Worm (Caenorhabditis elegans) whole organism, L4/young adult: ENCODE data around the gene ops-1.
"Not testable (repeated sequence)": the region's sequence is repeated elsewhere in the genome, so short reads cannot be mapped to it uniquely, and the experiment has no call there.

Experiments used
- W03F9.2 ChIP-seq: fragments of 150-350 bp; optimal IDR thresholded peaks from 2 replicates; lab custom pipeline; 2014; ENCODE audit warnings: missing biosample characterization, missing genetic modification characterization
- dao-5 ChIP-seq: sonication (generic microtip); optimal IDR thresholded peaks from 2 replicates; lab custom pipeline; 2016; ENCODE audit warnings: missing genotype, missing genetic modification characterization, moderate library complexity, missing compliant biosample characterization
- him-1 ChIP-seq: sonication (generic microtip); optimal IDR thresholded peaks from 2 replicates; lab custom pipeline; 2016; ENCODE audit warnings: missing genotype, missing genetic modification reagents, missing genetic modification characterization, missing compliant biosample characterization

Gene ops-1

ce11 chrIV:6284277-6284676 lies at the start of gene ops-1:
Gene ops-1, minus strand, starts transcription at chrIV:6284377.
- TF ChIP-seq W03F9.2 (tag; lab: Kevin White, UChicago) (no peak), dao-5 (tag; lab: Kevin White, UChicago) (no peak), him-1 (tag; lab: Kevin White, UChicago) (no peak)

DNA sequence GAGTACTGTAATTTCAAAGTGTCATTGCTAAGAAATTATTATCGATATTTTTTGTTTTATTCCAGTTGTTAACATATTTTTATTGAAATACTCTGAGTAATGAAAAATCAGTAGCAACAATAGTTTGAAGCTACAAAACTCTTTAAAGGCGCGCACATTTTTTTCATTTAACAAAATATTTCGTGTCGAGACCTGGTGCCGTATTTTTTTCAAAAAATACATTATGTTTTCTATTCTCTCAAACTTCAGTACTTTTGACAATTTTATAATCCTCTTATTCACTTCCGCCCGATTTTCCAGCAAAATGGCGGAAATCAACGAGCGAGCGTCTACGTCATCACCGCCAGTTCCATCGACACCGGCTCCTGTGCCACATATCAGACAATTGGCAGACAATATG lies 49.7 kb upstream of the ops-1 start, which contains the start of gene blos-2:
blos-2 (plus strand) TSS at position 301 of the 400 bp plus-strand sequence.
- no peak for TF ChIP-seq dao-5 (tag; lab: Kevin White, UChicago)
- TF ChIP-seq W03F9.2 (tag; lab: Kevin White, UChicago), result no peak
- no peak for TF ChIP-seq him-1 (tag; lab: Kevin White, UChicago)

DNA sequence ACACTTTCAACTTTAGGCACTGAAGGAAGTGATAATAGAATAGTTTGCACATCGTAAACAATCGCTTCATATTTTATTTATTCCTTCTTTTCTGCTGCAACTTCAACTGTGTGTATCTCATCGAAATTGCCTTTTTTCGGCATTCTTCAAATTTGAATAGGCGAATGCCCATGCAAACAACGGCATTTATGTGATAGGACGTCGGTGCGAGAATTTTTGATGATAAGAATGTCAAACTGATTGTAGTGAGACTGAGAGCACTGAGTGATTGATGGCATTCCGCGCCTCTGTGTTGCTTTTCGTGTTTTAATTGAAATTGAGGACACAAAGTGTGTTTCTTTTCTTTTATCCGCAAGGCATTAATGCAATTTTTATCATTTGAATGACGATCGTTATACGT lies 46.6 kb upstream of the ops-1 start:
- TF ChIP-seq W03F9.2 (tag; lab: Kevin White, UChicago) (peak; percentile 21), him-1 (tag; lab: Kevin White, UChicago) (no peak), dao-5 (tag; lab: Kevin White, UChicago) (no peak)

DNA sequence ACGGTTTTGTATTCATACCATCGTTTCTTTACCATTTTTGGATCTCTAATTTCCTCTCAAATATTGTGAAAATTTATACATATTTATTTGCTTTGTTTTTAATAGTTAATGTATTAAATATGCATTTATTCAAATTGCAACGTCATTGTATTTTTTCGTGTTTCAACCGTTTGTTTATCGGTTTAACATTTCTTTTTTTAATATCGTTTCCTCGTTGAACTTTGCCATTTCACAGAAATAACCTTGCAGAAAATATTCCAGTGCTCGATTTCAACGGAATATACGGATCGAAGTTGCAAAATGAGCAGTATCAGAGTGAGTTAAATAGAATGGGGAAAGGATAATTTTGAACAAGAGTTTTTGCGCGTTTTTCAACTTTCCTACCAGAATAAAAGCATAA lies 45.2 kb upstream of the ops-1 start, which contains the start of gene seu-1:
seu-1 (plus strand) TSS at position 301 of the 400 bp plus-strand sequence.
- no peak for TF ChIP-seq W03F9.2 (tag; lab: Kevin White, UChicago)
- TF ChIP-seq dao-5 (tag; lab: Kevin White, UChicago), result no peak
- TF ChIP-seq him-1 (tag; lab: Kevin White, UChicago), result no peak

ce11 chrIV:6328198-6328597 lies 44.0 kb upstream of the ops-1 start:
- TF ChIP-seq him-1 (tag; lab: Kevin White, UChicago) (no peak), dao-5 (tag; lab: Kevin White, UChicago) (no peak)

ce11 chrIV:6327363-6328015 lies 43.3 kb upstream of the ops-1 start:
- no peak for TF ChIP-seq him-1 (tag; lab: Kevin White, UChicago)
- TF ChIP-seq W03F9.2 (tag; lab: Kevin White, UChicago), result peak; percentile 60

DNA sequence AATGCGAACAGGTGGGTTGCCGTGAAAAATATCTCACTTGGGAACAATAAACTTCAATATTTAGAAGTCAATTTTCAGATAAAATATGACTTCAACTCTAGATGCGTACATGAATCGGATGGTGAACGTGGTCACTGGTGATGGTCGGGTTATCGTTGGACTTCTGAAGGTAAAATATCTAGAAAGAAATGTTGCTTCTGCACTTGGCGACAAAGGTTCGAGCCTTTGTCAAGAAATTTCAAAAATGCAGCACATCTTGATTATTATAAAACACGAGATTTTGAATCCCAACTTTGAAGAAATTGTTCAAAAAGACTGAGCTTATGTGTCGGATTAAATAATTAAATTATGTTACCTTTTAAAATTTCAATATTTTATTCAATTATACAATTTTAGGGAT lies 42.3 kb upstream of the ops-1 start, which contains the start of gene lsm-8:
lsm-8 (plus strand) TSS at position 79 of the 400 bp plus-strand sequence.
- no peak for TF ChIP-seq dao-5 (tag; lab: Kevin White, UChicago)
- no peak for TF ChIP-seq W03F9.2 (tag; lab: Kevin White, UChicago)
- no peak for TF ChIP-seq him-1 (tag; lab: Kevin White, UChicago)

- no peak for TF ChIP-seq W03F9.2 (tag; lab: Kevin White, UChicago)
- no peak for TF ChIP-seq him-1 (tag; lab: Kevin White, UChicago)
- no peak for TF ChIP-seq dao-5 (tag; lab: Kevin White, UChicago)
These were observed 41.6 kb upstream of the ops-1 start for ce11 chrIV:6325772-6326171.

DNA sequence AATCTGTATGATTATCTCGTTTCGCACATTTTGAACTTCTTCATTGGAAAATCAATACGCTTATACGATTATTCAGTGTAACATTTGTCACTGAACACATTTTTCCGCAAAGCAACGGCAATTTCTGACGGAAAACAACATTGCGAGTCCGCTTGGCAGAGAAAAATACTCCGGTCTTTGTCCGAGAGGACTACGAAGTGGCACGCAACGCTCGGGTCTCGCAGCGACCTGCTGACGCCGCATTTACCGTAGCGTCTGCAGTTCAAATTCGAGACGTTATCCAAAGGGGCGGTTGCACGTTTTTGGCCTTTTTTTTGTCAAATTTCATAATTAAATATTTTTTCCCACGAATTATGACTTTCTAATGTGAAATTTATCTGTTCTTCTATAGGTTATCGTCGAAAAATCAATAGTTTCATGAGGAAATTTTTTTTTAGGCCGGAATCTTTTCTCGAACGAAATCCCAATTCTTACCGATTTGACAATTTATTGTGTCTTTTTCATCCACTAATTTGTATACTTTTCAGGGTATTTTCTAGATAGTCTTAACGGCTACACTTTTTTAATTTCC lies 39.6 kb upstream of the ops-1 start, which contains the start of gene sqd-1:
sqd-1 (plus strand) TSS at position 521 of the 571 bp plus-strand sequence.
- TF ChIP-seq W03F9.2 (tag; lab: Kevin White, UChicago) (peak; percentile 100), dao-5 (tag; lab: Kevin White, UChicago) (no peak), him-1 (tag; lab: Kevin White, UChicago) (peak; percentile 86)

DNA sequence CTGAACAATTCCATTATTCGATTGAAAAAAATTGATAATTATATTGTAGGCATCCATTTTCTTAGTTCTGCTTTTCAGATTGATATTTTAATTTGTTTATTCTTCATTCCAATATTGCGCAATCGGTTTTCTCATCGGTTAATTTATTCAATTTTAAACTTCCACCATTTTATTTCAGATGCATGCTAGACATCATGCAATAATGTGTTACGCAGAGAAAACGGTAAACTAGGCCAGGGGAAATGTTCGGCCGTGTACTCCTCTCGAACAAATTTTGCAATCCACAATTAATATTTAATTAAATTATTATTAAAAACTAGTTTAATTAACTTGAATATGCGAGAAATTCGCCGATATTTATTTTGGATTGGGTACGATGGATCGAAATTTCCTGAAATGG lies 37.5 kb upstream of the ops-1 start, which contains the start of gene Y73B6BL.29:
Y73B6BL.29 (plus strand) TSS at position 263 of the 400 bp plus-strand sequence.
- peak; percentile 99 for TF ChIP-seq W03F9.2 (tag; lab: Kevin White, UChicago)
- peak; percentile 62 for TF ChIP-seq him-1 (tag; lab: Kevin White, UChicago)
- no peak for TF ChIP-seq dao-5 (tag; lab: Kevin White, UChicago)

- not testable (repeated sequence) for TF ChIP-seq W03F9.2, him-1, dao-5 (tag; lab: Kevin White, UChicago)
These were observed 33.2 kb upstream of the ops-1 start, which contains the start of gene Y73B6BL.12 for ce11 chrIV:6317357-6317756. Gene Y73B6BL.12, minus strand, starts transcription at chrIV:6317457.

DNA sequence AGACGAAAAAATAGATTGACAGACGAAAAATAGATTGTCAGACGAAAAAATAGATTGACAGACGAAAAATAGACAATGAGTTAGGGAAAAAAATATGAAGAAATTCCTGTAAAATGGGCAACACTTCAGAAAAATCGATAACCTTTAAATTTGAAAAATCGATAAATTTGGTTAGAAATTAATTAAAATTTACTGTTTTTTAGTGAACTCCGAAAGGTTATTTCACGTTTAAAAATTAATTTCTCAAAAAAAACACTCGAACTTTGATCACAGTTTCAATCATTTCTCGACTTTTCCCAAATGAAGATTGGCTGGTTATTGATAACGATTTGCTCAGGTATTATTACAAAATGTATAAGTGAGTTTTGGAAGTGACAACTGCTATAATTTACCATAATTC lies 23.3 kb upstream of the ops-1 start, which contains the start of gene csp-2:
csp-2 (plus strand) TSS at position 301 of the 400 bp plus-strand sequence.
- no peak for TF ChIP-seq dao-5 (tag; lab: Kevin White, UChicago)
- TF ChIP-seq him-1 (tag; lab: Kevin White, UChicago), result no peak
- no peak for TF ChIP-seq W03F9.2 (tag; lab: Kevin White, UChicago)

ce11 chrIV:6303642-6304041 lies 19.5 kb upstream of the ops-1 start, which contains the start of gene srv-25:
Gene srv-25, minus strand, starts transcription at chrIV:6303742.
- TF ChIP-seq dao-5 (tag; lab: Kevin White, UChicago) (no peak), him-1 (tag; lab: Kevin White, UChicago) (no peak), W03F9.2 (tag; lab: Kevin White, UChicago) (no peak)
